Fruit fly (Drosophila melanogaster) whole organism, embryonic: ENCODE data around the gene CG17249.
A peak's percentile ranks its signal among the peaks of the same experiment; 100 is the strongest.

Experiments used
- ATbp ChIP-seq: fragments of 200-800 bp; sonication (Bioruptor generic); optimal IDR thresholded peaks from 2 replicates; lab custom pipeline; 2017; ENCODE audit warnings: missing biosample characterization, mild to moderate bottlenecking, missing genetic modification characterization, missing genetic modification reagents
- Adf1 ChIP-seq: fragments of 200-800 bp; sonication (Bioruptor generic); IDR thresholded peaks from 2 replicates; pipeline ENCODE4 v1.3.6; 2022; ENCODE audit warnings: missing biosample characterization, missing genetic modification characterization
- Blimp-1 ChIP-seq: fragments of 200-800 bp; sonication (Bioruptor generic); optimal IDR thresholded peaks from 3 replicates; lab custom pipeline; 2018; ENCODE audit warnings: missing biosample characterization, missing genetic modification characterization, mild to moderate bottlenecking, moderate library complexity, missing genetic modification reagents
- CG10979 ChIP-seq: fragments of 200-800 bp; sonication (Bioruptor generic); optimal IDR thresholded peaks from 2 replicates; lab custom pipeline; 2018; ENCODE audit warnings: missing biosample characterization, mild to moderate bottlenecking, missing genetic modification characterization, moderate library complexity
- CG11504 ChIP-seq: fragments of 200-800 bp; sonication (Bioruptor generic); optimal IDR thresholded peaks from 3 replicates; lab custom pipeline; 2019; ENCODE audit warnings: missing biosample characterization, mild to moderate bottlenecking, missing genetic modification characterization, moderate library complexity
- CG11696 ChIP-seq: fragments of 200-800 bp; sonication (Bioruptor generic); IDR thresholded peaks from 2 replicates; pipeline ENCODE4 v1.3.6; 2022; ENCODE audit warnings: missing biosample characterization, missing genetic modification characterization
- CG12942 ChIP-seq: fragments of 200-800 bp; sonication (Bioruptor generic); optimal IDR thresholded peaks from 3 replicates; lab custom pipeline; 2016; ENCODE audit warnings: missing biosample characterization, missing genetic modification characterization
- CG15269 ChIP-seq: fragments of 200-800 bp; sonication (Bioruptor generic); optimal IDR thresholded peaks from 2 replicates; lab custom pipeline; 2018; ENCODE audit warnings: missing biosample characterization, mild to moderate bottlenecking, missing genetic modification characterization, moderate library complexity
- CG15479 ChIP-seq: fragments of 200-800 bp; sonication (Bioruptor generic); optimal IDR thresholded peaks from 3 replicates; lab custom pipeline; 2019; ENCODE audit warnings: missing biosample characterization, mild to moderate bottlenecking, missing genetic modification characterization, moderate library complexity
- CG1832 ChIP-seq: fragments of 200-800 bp; sonication (Bioruptor generic); optimal IDR thresholded peaks from 2 replicates; lab custom pipeline; 2017; ENCODE audit warnings: missing biosample characterization, mild to moderate bottlenecking, missing genetic modification characterization, inconsistent platforms
- CG3407 ChIP-seq: fragments of 200-800 bp; sonication (Bioruptor generic); optimal IDR thresholded peaks from 2 replicates; lab custom pipeline; 2018; ENCODE audit warnings: missing biosample characterization, mild to moderate bottlenecking, missing genetic modification characterization
- CG34224 ChIP-seq: fragments of 200-800 bp; sonication (Bioruptor generic); IDR thresholded peaks from 3 replicates; pipeline ENCODE4 v1.3.6; 2022; ENCODE audit warnings: missing biosample characterization, missing genetic modification characterization; ENCODE audit not compliant: partially characterized antibody
- CG3847 ChIP-seq: fragments of 200-800 bp; sonication (Bioruptor generic); IDR thresholded peaks from 2 replicates; pipeline ENCODE4 v1.3.6; 2022; ENCODE audit warnings: missing biosample characterization, missing genetic modification characterization
- CG5180 ChIP-seq: fragments of 200-800 bp; sonication (Bioruptor generic); optimal IDR thresholded peaks from 3 replicates; lab custom pipeline; 2017; ENCODE audit warnings: missing biosample characterization, missing genetic modification characterization, mild to moderate bottlenecking, moderate library complexity, missing genetic modification reagents
- CG6272 ChIP-seq: fragments of 200-800 bp; sonication (Bioruptor generic); IDR thresholded peaks from 2 replicates; pipeline ENCODE4 v1.3.6; 2022; ENCODE audit warnings: missing biosample characterization, missing genetic modification characterization
- CG6683 ChIP-seq: fragments of 200-800 bp; sonication (Bioruptor generic); optimal IDR thresholded peaks from 2 replicates; lab custom pipeline; 2017; ENCODE audit warnings: missing biosample characterization, mild to moderate bottlenecking, missing genetic modification characterization, missing genetic modification reagents
- CG7271 ChIP-seq: fragments of 200-800 bp; sonication (Bioruptor generic); optimal IDR thresholded peaks from 2 replicates; lab custom pipeline; 2018; ENCODE audit warnings: missing biosample characterization, mild to moderate bottlenecking, missing genetic modification characterization, moderate library complexity
- CG7556 ChIP-seq: fragments of 200-800 bp; sonication (Bioruptor generic); optimal IDR thresholded peaks from 2 replicates; lab custom pipeline; 2017; ENCODE audit warnings: missing biosample characterization, mild to moderate bottlenecking, missing genetic modification characterization
- CG7987 ChIP-seq: fragments of 200-800 bp; sonication (Bioruptor generic); optimal IDR thresholded peaks from 2 replicates; lab custom pipeline; 2018; ENCODE audit warnings: missing biosample characterization, mild to moderate bottlenecking, missing genetic modification characterization, moderate library complexity
- CG8281 ChIP-seq: fragments of 200-800 bp; sonication (Bioruptor generic); optimal IDR thresholded peaks from 2 replicates; lab custom pipeline; 2018; ENCODE audit warnings: missing biosample characterization, mild to moderate bottlenecking, missing genetic modification characterization, moderate library complexity
- Dfd ChIP-seq, 2 experiments: fragments of >200 bp; optimal IDR thresholded peaks; 2 replicates each; lab custom pipeline; 2017; ENCODE audit warnings: missing biosample characterization in 2 of 2, missing genetic modification characterization in 2 of 2
- Doc3 ChIP-seq: fragments of 200-800 bp; sonication (Bioruptor generic); IDR thresholded peaks from 3 replicates; pipeline ENCODE4 v1.3.6; 2022; ENCODE audit warnings: missing biosample characterization, missing genetic modification characterization; ENCODE audit not compliant: partially characterized antibody
- Eip74EF ChIP-seq, 2 experiments: fragments of 200-800 bp in 1 of 2; fragments of >200 bp in 1 of 2; sonication (Bioruptor generic) in 1 of 2; optimal IDR thresholded peaks; 2 replicates each; lab custom pipeline; 2017 to 2019; ENCODE audit warnings: missing biosample characterization in 2 of 2, missing genetic modification characterization in 2 of 2, mild to moderate bottlenecking in 1 of 2, moderate library complexity in 1 of 2
- Ets65A ChIP-seq: fragments of 200-800 bp; sonication (Bioruptor generic); peaks from one replicate; lab custom pipeline; 2016; ENCODE audit warnings: missing biosample characterization, missing genetic modification characterization
- Fer1 ChIP-seq: fragments of 200-800 bp; sonication (Bioruptor generic); optimal IDR thresholded peaks from 2 replicates; lab custom pipeline; 2017; ENCODE audit warnings: missing biosample characterization, mild to moderate bottlenecking, missing genetic modification characterization
- Gsc ChIP-seq: fragments of 200-800 bp; sonication (Bioruptor generic); IDR thresholded peaks from 2 replicates; pipeline ENCODE4 v1.3.6; 2022; ENCODE audit warnings: missing biosample characterization, missing genetic modification characterization
- HLH54F ChIP-seq: fragments of 200-800 bp; sonication (Bioruptor generic); optimal IDR thresholded peaks from 3 replicates; lab custom pipeline; 2016; ENCODE audit warnings: missing biosample characterization, missing genetic modification characterization
- HmgD ChIP-seq: fragments of 200-800 bp; sonication (Bioruptor generic); optimal IDR thresholded peaks from 3 replicates; lab custom pipeline; 2016; ENCODE audit warnings: missing biosample characterization, missing genetic modification characterization
- Kr ChIP-seq: fragments of 200-800 bp; sonication (Bioruptor generic); optimal IDR thresholded peaks from 2 replicates; lab custom pipeline; 2017; ENCODE audit warnings: missing biosample characterization, mild to moderate bottlenecking, missing genetic modification characterization
- MBD-R2 ChIP-seq: fragments of 200-800 bp; sonication (Bioruptor generic); IDR thresholded peaks from 2 replicates; pipeline ENCODE4 v1.3.6; 2022; ENCODE audit warnings: missing biosample characterization, missing genetic modification characterization
- NFAT ChIP-seq: fragments of 200-800 bp; sonication (Bioruptor generic); IDR thresholded peaks from 2 replicates; pipeline ENCODE4 v1.3.6; 2022; ENCODE audit warnings: missing biosample characterization, missing genetic modification characterization
- PHDP ChIP-seq: fragments of 200-800 bp; sonication (Bioruptor generic); optimal IDR thresholded peaks from 3 replicates; lab custom pipeline; 2018; ENCODE audit warnings: missing biosample characterization, mild to moderate bottlenecking, missing genetic modification characterization, moderate library complexity
- Sin3A ChIP-seq: fragments of >200 bp; optimal IDR thresholded peaks from 2 replicates; lab custom pipeline; 2018
- Sry-δ ChIP-seq: fragments of 200-800 bp; sonication (Bioruptor generic); optimal IDR thresholded peaks from 2 replicates; lab custom pipeline; 2016; ENCODE audit warnings: missing biosample characterization, missing genetic modification characterization
- ase ChIP-seq: fragments of 200-800 bp; sonication (Bioruptor generic); IDR thresholded peaks from 3 replicates; pipeline ENCODE4 v1.3.6; 2022; ENCODE audit warnings: missing biosample characterization, missing genetic modification characterization
- ci ChIP-seq: fragments of 200-800 bp; sonication (Bioruptor generic); IDR thresholded peaks from 3 replicates; pipeline ENCODE4 v1.3.6; 2022; ENCODE audit warnings: missing biosample characterization, missing genetic modification characterization
- dati ChIP-seq: fragments of 200-800 bp; sonication (Bioruptor generic); IDR thresholded peaks from 2 replicates; pipeline ENCODE4 v1.3.6; 2022; ENCODE audit warnings: missing biosample characterization, missing genetic modification characterization
- dm ChIP-seq: fragments of 200-800 bp; sonication (Bioruptor generic); optimal IDR thresholded peaks from 3 replicates; lab custom pipeline; 2016; ENCODE audit warnings: missing biosample characterization, missing genetic modification characterization
- exex ChIP-seq: fragments of 200-800 bp; sonication (Bioruptor generic); optimal IDR thresholded peaks from 4 replicates; lab custom pipeline; 2018; ENCODE audit warnings: missing biosample characterization, mild to moderate bottlenecking, missing genetic modification characterization, moderate library complexity
- gcm ChIP-seq: fragments of 200-800 bp; sonication (Bioruptor generic); optimal IDR thresholded peaks from 2 replicates; lab custom pipeline; 2019; ENCODE audit warnings: missing biosample characterization, mild to moderate bottlenecking, missing genetic modification characterization, moderate library complexity
- gsb ChIP-seq: fragments of 200-800 bp; sonication (Bioruptor generic); IDR thresholded peaks from 2 replicates; pipeline ENCODE4 v1.3.6; 2022; ENCODE audit warnings: missing biosample characterization, missing genetic modification characterization
- klu ChIP-seq: fragments of 200-800 bp; sonication (Bioruptor generic); IDR thresholded peaks from 2 replicates; pipeline ENCODE4 v1.3.6; 2022; ENCODE audit warnings: missing biosample characterization, missing genetic modification characterization
- lab ChIP-seq: fragments of 200-800 bp; sonication (Bioruptor generic); optimal IDR thresholded peaks from 3 replicates; lab custom pipeline; 2017; ENCODE audit warnings: missing biosample characterization, missing genetic modification characterization, mild to moderate bottlenecking, moderate library complexity, missing genetic modification reagents
- mirr ChIP-seq: fragments of 200-800 bp; sonication (Bioruptor generic); optimal IDR thresholded peaks from 3 replicates; lab custom pipeline; 2018; ENCODE audit warnings: missing biosample characterization, mild to moderate bottlenecking, missing genetic modification characterization
- pzg ChIP-seq: fragments of 200-800 bp; sonication (Bioruptor generic); optimal IDR thresholded peaks from 3 replicates; lab custom pipeline; 2018; ENCODE audit warnings: missing biosample characterization, mild to moderate bottlenecking, missing genetic modification characterization, moderate library complexity
- ro ChIP-seq: fragments of 200-800 bp; sonication (Bioruptor generic); IDR thresholded peaks from 2 replicates; pipeline ENCODE4 v1.3.6; 2022; ENCODE audit warnings: missing biosample characterization, missing genetic modification characterization
- toy ChIP-seq: fragments of 200-800 bp; sonication (Bioruptor generic); IDR thresholded peaks from 2 replicates; pipeline ENCODE4 v1.3.6; 2022; ENCODE audit warnings: missing biosample characterization, missing genetic modification characterization
- unc-4 ChIP-seq: fragments of 200-800 bp; sonication (Bioruptor generic); IDR thresholded peaks from 2 replicates; pipeline ENCODE4 v1.3.6; 2022; ENCODE audit warnings: missing biosample characterization, missing genetic modification characterization; ENCODE audit not compliant: partially characterized antibody
- zf30C ChIP-seq: fragments of 200-800 bp; sonication (Bioruptor generic); optimal IDR thresholded peaks from 3 replicates; lab custom pipeline; 2018; ENCODE audit warnings: missing biosample characterization, mild to moderate bottlenecking, missing genetic modification characterization

The CG17249 gene

DNA sequence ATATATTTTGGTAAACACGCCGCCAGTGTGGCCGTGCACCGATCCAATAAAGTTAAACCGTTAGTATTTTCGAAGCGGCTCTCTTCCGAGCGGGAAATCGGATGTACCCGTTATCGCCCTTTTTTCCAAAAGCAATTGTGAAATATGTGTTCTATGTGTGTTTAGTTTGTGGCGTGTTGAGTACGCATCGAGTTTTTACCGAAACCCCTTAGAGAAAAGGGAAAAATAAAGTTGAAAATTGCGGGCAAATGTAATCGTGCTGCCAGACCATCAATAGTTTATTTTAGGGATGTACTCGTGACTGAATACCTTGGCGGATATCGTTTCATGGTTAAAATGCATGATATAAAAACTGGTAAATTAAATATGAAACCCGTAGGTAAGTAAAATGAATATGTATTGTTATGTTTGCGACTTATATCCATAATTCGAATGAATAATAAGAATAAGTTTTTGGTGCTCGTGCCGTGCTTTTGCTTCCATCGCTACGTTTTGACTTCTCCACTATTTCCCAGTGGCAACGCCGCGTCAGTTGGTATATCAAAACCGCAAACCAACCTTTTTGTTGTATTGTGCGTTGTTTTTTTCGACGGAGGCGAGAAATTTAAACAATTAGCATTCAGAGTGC lies 8.0 kb downstream of the CG17249 start, which contains the start of the genes Mettl2 and Bgb (continued):
- TF ChIP-seq CG7271 (tag; lab: Kevin White, UChicago) (no peak), Sry-δ (GFP tag; lab: Kevin White, UChicago) (peak; percentile 96), CG3847 (GFP tag; lab: Robert Waterston, UW) (peak; percentile 82), CG15479 (GFP tag; lab: Kevin White, UChicago) (no peak), ase (GFP tag; lab: Robert Waterston, UW) (peak; percentile 82; the same call in 2 of the 3 replicates), Ets65A (GFP tag; lab: Kevin White, UChicago) (peak; percentile 98), unc-4 (GFP tag; lab: Robert Waterston, UW) (peak; percentile 72), NFAT (GFP tag; lab: Robert Waterston, UW) (peak; percentile 64), toy (GFP tag; lab: Robert Waterston, UW) (peak; percentile 51; the same call in 1 of the 2 replicates), Kr (GFP tag; lab: Kevin White, UChicago) (no peak), CG7556 (GFP tag; lab: Kevin White, UChicago) (peak; percentile 55), CG3407 (GFP tag; lab: Kevin White, UChicago) (peak; percentile 18), MBD-R2 (peak; percentile 51), CG10979 (tag; lab: Kevin White, UChicago) (peak; percentile 69), ro (GFP tag; lab: Robert Waterston, UW) (peak; percentile 66), gsb (no peak), Blimp-1 (GFP tag; lab: Kevin White, UChicago) (no peak), CG15269 (no peak), PHDP (tag; lab: Kevin White, UChicago) (peak; percentile 57), klu (GFP tag; lab: Robert Waterston, UW) (peak; percentile 86), CG6272 (GFP tag; lab: Robert Waterston, UW) (peak; percentile 89), dati (GFP tag; lab: Robert Waterston, UW) (no peak), HLH54F (peak; percentile 81), Doc3 (GFP tag; lab: Robert Waterston, UW) (peak; percentile 86), CG6683 (peak; percentile 26), exex (no peak), Dfd (GFP tag; optimal IDR thresholded peaks at IDR 0.05; lab: Kevin White, UChicago) (no peak), CG1832 (GFP tag; lab: Kevin White, UChicago) (no peak), Adf1 (GFP tag; lab: Robert Waterston, UW) (no peak), CG5180 (GFP tag; lab: Kevin White, UChicago) (no peak), CG12942 (GFP tag; lab: Kevin White, UChicago) (peak; percentile 61), gcm (peak; percentile 31), ATbp (GFP tag; lab: Kevin White, UChicago) (no peak), lab (GFP tag; lab: Kevin White, UChicago) (peak; percentile 78), dm (GFP tag; lab: Kevin White, UChicago) (peak; percentile 35), HmgD (peak; percentile 53), CG11696 (0 out of 2 replicates have a peak, but pooled peaks have one; percentile 29), CG11504 (tag; lab: Kevin White, UChicago) (no peak), ci (GFP tag; lab: Robert Waterston, UW) (peak; percentile 66; the same call in 2 of the 3 replicates), CG7987 (GFP tag; lab: Kevin White, UChicago) (no peak), Gsc (GFP tag; lab: Robert Waterston, UW) (peak; percentile 64), CG8281 (no peak), mirr (GFP tag; lab: Kevin White, UChicago) (peak; percentile 27), zf30C (GFP tag; lab: Kevin White, UChicago) (no peak), Eip74EF (GFP tag; optimal IDR thresholded peaks at IDR 0.05; lab: Kevin White, UChicago) (no peak), CG34224 (GFP tag; lab: Robert Waterston, UW) (peak; percentile 70), Sin3A (lab: Kevin White, UChicago) (peak; percentile 95), Fer1 (GFP tag; lab: Kevin White, UChicago) (peak; percentile 58), pzg (GFP tag; lab: Kevin White, UChicago) (peak; percentile 67)
